Worm (Caenorhabditis elegans): ENCODE measurements around the gene alh-1.

Gene alh-1

ce11 chrIII:5112998-5113397 is 35.4 kb downstream of the alh-1 start:
- TF ChIP-seq daf-12 (tag; optimal IDR thresholded peaks at IDR 0.05) (no peak), tbx-2 (tag; optimal IDR thresholded peaks at IDR 0.05) (no peak), nhr-43 (tag; optimal IDR thresholded peaks at IDR 0.05; ENCODE audit: poor library complexity, severe bottlenecking) (no peak), ZK546.5 (tag; optimal IDR thresholded peaks at IDR 0.05) (no peak), fos-1 (tag; optimal IDR thresholded peaks at IDR 0.05) (no peak), ceh-82 (tag; optimal IDR thresholded peaks at IDR 0.05) (no peak), nhr-28 (tag; optimal IDR thresholded peaks at IDR 0.05) (no peak), pqm-1 (tag; optimal IDR thresholded peaks at IDR 0.05) (peak; percentile 55), elt-2 (tag; optimal IDR thresholded peaks at IDR 0.05) (peak; percentile 65), elt-3 (tag; optimal IDR thresholded peaks at IDR 0.05) (no peak), ceh-28 (tag; optimal IDR thresholded peaks at IDR 0.05) (no peak), egl-27 (tag; optimal IDR thresholded peaks at IDR 0.05) (no peak), sea-2 (GFP tag; optimal IDR thresholded peaks at IDR 0.05) (no peak), ceh-16 (tag; optimal IDR thresholded peaks at IDR 0.05) (no peak), mdl-1 (tag; optimal IDR thresholded peaks at IDR 0.05) (no peak), fkh-10 (GFP tag; optimal IDR thresholded peaks at IDR 0.05) (no peak)

DNA sequence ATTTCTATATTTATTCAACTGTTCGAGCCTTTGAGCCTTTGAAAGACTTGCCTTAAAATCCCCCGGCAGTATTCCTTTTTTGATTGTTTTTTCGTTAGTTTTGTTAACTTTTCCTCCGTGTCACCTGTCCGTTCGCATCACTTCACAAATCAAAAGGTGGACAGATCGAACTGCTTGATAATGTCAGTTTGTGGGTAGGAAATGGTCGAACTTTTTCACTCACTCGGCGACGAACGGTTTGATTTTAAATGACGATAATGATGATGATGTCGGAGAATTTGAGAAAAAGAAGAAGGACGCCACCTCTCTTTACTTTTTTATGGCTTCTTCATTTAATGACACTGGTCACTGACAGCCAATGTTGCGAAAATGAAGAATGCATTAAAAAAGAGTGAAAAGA is 41.5 kb downstream of the alh-1 start:
- TF ChIP-seq nhr-67 (tag; optimal IDR thresholded peaks at IDR 0.05) (no peak), ztf-4 (tag; optimal IDR thresholded peaks at IDR 0.05) (no peak), ztf-11 (tag; optimal IDR thresholded peaks at IDR 0.05) (no peak), aly-2 (tag; optimal IDR thresholded peaks at IDR 0.05) (no peak), daf-12 (tag; optimal IDR thresholded peaks at IDR 0.05) (no peak), pha-4 (tag; optimal IDR thresholded peaks at IDR 0.05) (no peak), snpc-4 (tag; optimal IDR thresholded peaks at IDR 0.05) (no peak), zag-1 (tag; optimal IDR thresholded peaks at IDR 0.05) (no peak), nhr-12 (tag; optimal IDR thresholded peaks at IDR 0.05) (no peak), egl-5 (tag; optimal IDR thresholded peaks at IDR 0.05) (no peak), hmg-11 (tag; optimal IDR thresholded peaks at IDR 0.05) (no peak), mdl-1 (tag; optimal IDR thresholded peaks at IDR 0.05) (no peak), ceh-28 (tag; optimal IDR thresholded peaks at IDR 0.05) (no peak), mml-1 (tag; optimal IDR thresholded peaks at IDR 0.05) (no peak), nfya-1 (tag; optimal IDR thresholded peaks at IDR 0.05; ENCODE audit: insufficient read depth) (no peak), ceh-82 (tag; optimal IDR thresholded peaks at IDR 0.05) (no peak), elt-1 (tag; optimal IDR thresholded peaks at IDR 0.05) (peak; percentile 63), unc-62 (GFP tag; optimal IDR thresholded peaks at IDR 0.05) (peak; percentile 40), nhr-25 (tag; optimal IDR thresholded peaks at IDR 0.05) (peak; percentile 39), ceh-16 (tag; optimal IDR thresholded peaks at IDR 0.05) (no peak), ZK546.5 (tag; optimal IDR thresholded peaks at IDR 0.05) (no peak), pqm-1 (tag; optimal IDR thresholded peaks at IDR 0.05) (no peak), nhr-77 (tag; optimal IDR thresholded peaks at IDR 0.05) (no peak), R02D3.7 (tag; optimal IDR thresholded peaks at IDR 0.05) (no peak), lsy-12 (tag; optimal IDR thresholded peaks at IDR 0.05) (no peak)

ce11 chrIII:5120593-5120992 is 43.0 kb downstream of the alh-1 start:
- TF ChIP-seq ceh-16 (tag; optimal IDR thresholded peaks at IDR 0.05) (no peak), egl-5 (tag; optimal IDR thresholded peaks at IDR 0.05) (no peak), jun-1 (tag; optimal IDR thresholded peaks at IDR 0.05) (no peak), nhr-43 (tag; optimal IDR thresholded peaks at IDR 0.05; ENCODE audit: poor library complexity, severe bottlenecking) (no peak), nhr-23 (tag; optimal IDR thresholded peaks at IDR 0.05) (no peak), nhr-67 (tag; optimal IDR thresholded peaks at IDR 0.05) (no peak), fkh-10 (GFP tag; optimal IDR thresholded peaks at IDR 0.05) (no peak), daf-12 (tag; optimal IDR thresholded peaks at IDR 0.05) (no peak), nhr-25 (tag; optimal IDR thresholded peaks at IDR 0.05) (no peak), ceh-82 (tag; optimal IDR thresholded peaks at IDR 0.05) (no peak), elt-3 (tag; optimal IDR thresholded peaks at IDR 0.05) (no peak), ZK546.5 (tag; optimal IDR thresholded peaks at IDR 0.05) (no peak)

ce11 chrIII:5124385-5124784 is 46.8 kb downstream of the alh-1 start:
- no peak for TF ChIP-seq nhr-23 (tag; optimal IDR thresholded peaks at IDR 0.05)
- no peak for TF ChIP-seq R02D3.7 (tag; optimal IDR thresholded peaks at IDR 0.05)
- TF ChIP-seq mml-1 (tag; optimal IDR thresholded peaks at IDR 0.05) = no peak
- no peak for TF ChIP-seq ztf-4 (tag; optimal IDR thresholded peaks at IDR 0.05)
- TF ChIP-seq zag-1 (tag; optimal IDR thresholded peaks at IDR 0.05) = no peak
- no peak for TF ChIP-seq unc-39 (tag; optimal IDR thresholded peaks at IDR 0.05)
- no peak for TF ChIP-seq pqm-1 (tag; optimal IDR thresholded peaks at IDR 0.05)
- no peak for TF ChIP-seq elt-1 (tag; optimal IDR thresholded peaks at IDR 0.05)
- TF ChIP-seq lin-15B (tag; optimal IDR thresholded peaks at IDR 0.05) = no peak
- TF ChIP-seq aly-2 (tag; optimal IDR thresholded peaks at IDR 0.05) = no peak
- TF ChIP-seq sea-2 (GFP tag; optimal IDR thresholded peaks at IDR 0.05) = no peak
- TF ChIP-seq mdl-1 (tag; optimal IDR thresholded peaks at IDR 0.05) = no peak
- no peak for TF ChIP-seq lsy-12 (tag; optimal IDR thresholded peaks at IDR 0.05)
- no peak for TF ChIP-seq jun-1 (tag; optimal IDR thresholded peaks at IDR 0.05)
- no peak for TF ChIP-seq egl-27 (tag; optimal IDR thresholded peaks at IDR 0.05)
- no peak for TF ChIP-seq nhr-77 (tag; optimal IDR thresholded peaks at IDR 0.05)
- TF ChIP-seq eor-1 (tag; optimal IDR thresholded peaks at IDR 0.05) = no peak
- TF ChIP-seq egl-5 (tag; optimal IDR thresholded peaks at IDR 0.05) = no peak
- TF ChIP-seq snpc-4 (tag; optimal IDR thresholded peaks at IDR 0.05) = no peak

Data from whole organism, L3 larva.